Worm (Caenorhabditis elegans) whole organism, young adult: Measurements from ENCODE around the gene acd-3.

Experiments used
- B0336.3 ChIP-seq: fragments of 200-800 bp; sonication (Bioruptor generic); IDR thresholded peaks from 2 replicates; pipeline ENCODE4 v1.3.6; 2022; ENCODE audit warnings: missing genetic modification characterization, missing compliant biosample characterization
- F10E7.11 ChIP-seq: sonication (generic microtip); optimal IDR thresholded peaks from 2 replicates; lab custom pipeline; 2017; ENCODE audit warnings: mild to moderate bottlenecking, missing genetic modification characterization, moderate library complexity, missing compliant biosample characterization
- K12H6.12 ChIP-seq: fragments of 200-800 bp; sonication (Bioruptor generic); optimal IDR thresholded peaks from 2 replicates; lab custom pipeline; 2018; ENCODE audit warnings: mild to moderate bottlenecking, missing genetic modification characterization, missing compliant biosample characterization
- Y67H2A.10 ChIP-seq: fragments of 200-800 bp; sonication (Bioruptor generic); conservative IDR thresholded peaks from 2 replicates; pipeline ENCODE4 v1.3.6; 2022; ENCODE audit warnings: missing genetic modification reagents, missing genetic modification characterization, missing compliant biosample characterization
- ama-1 ChIP-seq, 3 experiments: fragments of 150-350 bp in 1 of 3; sonication (generic microtip) in 2 of 3; optimal IDR thresholded peaks; 2 replicates each; lab custom pipeline; 2014 to 2018; ENCODE audit warnings: missing biosample characterization in 2 of 3, missing genetic modification characterization in 2 of 3, missing genetic modification reagents in 2 of 3
- ceh-40 ChIP-seq: fragments of 200-800 bp; sonication (Bioruptor generic); IDR thresholded peaks from 2 replicates; pipeline ENCODE4 v1.3.6; 2022; ENCODE audit warnings: missing genetic modification characterization, missing compliant biosample characterization
- lag-1 ChIP-seq: fragments of 200-800 bp; sonication (Bioruptor generic); IDR thresholded peaks from 2 replicates; pipeline ENCODE4 v1.3.6; 2022; ENCODE audit warnings: missing genetic modification reagents, missing genetic modification characterization, missing compliant biosample characterization
- lin-35 ChIP-seq, 3 experiments: fragments of 150-350 bp in 2 of 3; sonication (generic microtip) in 1 of 3; optimal IDR thresholded peaks; 2 replicates each; lab custom pipeline; 2014 to 2018; ENCODE audit warnings: missing biosample characterization in 3 of 3, missing genetic modification characterization in 3 of 3, missing genetic modification reagents in 3 of 3
- nfya-2 ChIP-seq: fragments of 200-800 bp; sonication (Bioruptor generic); IDR thresholded peaks from 2 replicates; pipeline ENCODE4 v1.3.6; 2022; ENCODE audit warnings: missing genetic modification reagents, missing genetic modification characterization, missing compliant biosample characterization
- nfyb-1 ChIP-seq: fragments of 200-800 bp; sonication (Bioruptor generic); IDR thresholded peaks from 2 replicates; pipeline ENCODE4 v1.3.6; 2022; ENCODE audit warnings: missing genetic modification reagents, missing genetic modification characterization, missing compliant biosample characterization
- pha-4 ChIP-seq: fragments of 150-350 bp; sonication (generic microtip); optimal IDR thresholded peaks from 2 replicates; lab custom pipeline; 2014; ENCODE audit warnings: missing biosample characterization, missing genetic modification reagents, missing genetic modification characterization
- snpc-1.3 ChIP-seq: sonication (generic microtip); optimal IDR thresholded peaks from 2 replicates; lab custom pipeline; 2017; ENCODE audit warnings: missing genetic modification characterization, mild to moderate bottlenecking, missing compliant biosample characterization, antibody characterized with exemption, moderate library complexity, missing genotype, missing genetic modification reagents; ENCODE audit not compliant: insufficient read depth
- unc-62 ChIP-seq: fragments of 150-350 bp; optimal IDR thresholded peaks from 2 replicates; lab custom pipeline; 2014; ENCODE audit warnings: missing biosample characterization, missing genetic modification reagents, missing genetic modification characterization

DNA sequence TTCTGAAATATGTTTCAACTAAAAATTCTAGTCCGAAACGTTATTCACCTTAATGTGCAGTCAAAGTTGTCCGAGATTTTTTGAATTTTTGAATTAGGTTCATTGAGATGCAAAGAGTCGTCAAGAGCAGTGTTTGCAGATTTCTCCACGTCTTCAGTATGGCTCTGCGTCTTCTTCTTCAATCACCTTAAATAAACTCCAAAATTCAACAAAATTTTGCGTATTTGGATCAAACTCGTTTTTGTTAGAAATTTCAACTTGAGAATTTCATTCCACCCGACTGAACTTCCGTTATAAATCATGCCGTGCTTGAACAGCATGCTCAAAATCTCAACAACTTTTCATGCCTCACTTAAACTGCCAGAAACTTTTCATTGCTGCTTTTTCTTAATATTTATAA is 37.0 kb upstream of the acd-3 start, which contains the start of gene T04C10.3:
- no peak for TF ChIP-seq Y67H2A.10 (GFP tag; lab: Robert Waterston, UW)
- no peak for TF ChIP-seq lin-35 (GFP tag; optimal IDR thresholded peaks at IDR 0.05; lab: Kevin White, UChicago)
- TF ChIP-seq F10E7.11, result no peak
- no peak for TF ChIP-seq pha-4 (tag; lab: Kevin White, UChicago)
- no peak for TF ChIP-seq ama-1 (optimal IDR thresholded peaks at IDR 0.05; lab: Kevin White, UChicago)
- no peak for TF ChIP-seq ama-1 (GFP tag; optimal IDR thresholded peaks at IDR 0.05; lab: Kevin White, UChicago)
- TF ChIP-seq nfyb-1, result no peak
- no peak for TF ChIP-seq snpc-1.3 (tag; lab: Kevin White, UChicago)
- no peak for TF ChIP-seq nfya-2
- no peak for TF ChIP-seq unc-62 (GFP tag; lab: Kevin White, UChicago)
- no peak for TF ChIP-seq B0336.3 (GFP tag; lab: Robert Waterston, UW)
- no peak for TF ChIP-seq K12H6.12 (tag; lab: Kevin White, UChicago)
- no peak for TF ChIP-seq lag-1 (GFP tag; lab: Robert Waterston, UW)
- TF ChIP-seq ceh-40 (GFP tag; lab: Robert Waterston, UW), result no peak
